Worm (Caenorhabditis elegans) whole organism, young adult: ENCODE results near the gene ZK112.4.

Experiments used
- C06A6.2 ChIP-seq: fragments of 200-800 bp; sonication (Bioruptor generic); conservative IDR thresholded peaks from 2 replicates; pipeline ENCODE4 v1.3.6; 2022; ENCODE audit warnings: missing genetic modification characterization, missing compliant biosample characterization
- F10E7.11 ChIP-seq: sonication (generic microtip); optimal IDR thresholded peaks from 2 replicates; lab custom pipeline; 2017; ENCODE audit warnings: mild to moderate bottlenecking, missing genetic modification characterization, moderate library complexity, missing compliant biosample characterization
- F57A8.1 ChIP-seq: fragments of 200-800 bp; sonication (Bioruptor generic); optimal IDR thresholded peaks from 2 replicates; lab custom pipeline; 2018; ENCODE audit warnings: mild to moderate bottlenecking, missing genetic modification characterization, moderate library complexity, missing compliant biosample characterization
- K11D2.4 ChIP-seq: fragments of 200-800 bp; sonication (Bioruptor generic); IDR thresholded peaks from 2 replicates; pipeline ENCODE4 v1.3.6; 2022; ENCODE audit warnings: missing genetic modification reagents, missing genetic modification characterization, missing compliant biosample characterization
- T26A5.8 ChIP-seq: sonication (generic microtip); optimal IDR thresholded peaks from 2 replicates; lab custom pipeline; 2016; ENCODE audit warnings: missing genetic modification characterization, missing compliant biosample characterization
- Y95B8A.8 ChIP-seq: fragments of 200-800 bp; sonication (Bioruptor generic); IDR thresholded peaks from 2 replicates; pipeline ENCODE4 v1.3.6; 2022; ENCODE audit warnings: missing genetic modification reagents, missing genetic modification characterization, missing compliant biosample characterization
- ZK185.1 ChIP-seq: sonication (generic microtip); optimal IDR thresholded peaks from 2 replicates; lab custom pipeline; 2016; ENCODE audit warnings: mild to moderate bottlenecking, missing genetic modification characterization, missing compliant biosample characterization; ENCODE audit not compliant: poor library complexity, severe bottlenecking
- aptf-2 ChIP-seq: fragments of 200-800 bp; sonication (Bioruptor generic); conservative IDR thresholded peaks from 2 replicates; pipeline ENCODE4 v1.3.6; 2022; ENCODE audit warnings: missing genetic modification reagents, missing genetic modification characterization, missing compliant biosample characterization
- athp-1 ChIP-seq: sonication (generic microtip); optimal IDR thresholded peaks from 2 replicates; lab custom pipeline; 2017; ENCODE audit warnings: mild to moderate bottlenecking, missing genetic modification characterization, missing compliant biosample characterization
- attf-6 ChIP-seq: fragments of 200-800 bp; sonication (Bioruptor generic); IDR thresholded peaks from 2 replicates; pipeline ENCODE4 v1.3.6; 2022; ENCODE audit warnings: missing genetic modification reagents, missing genetic modification characterization, missing compliant biosample characterization
- cebp-1 ChIP-seq, 2 experiments: fragments of 200-800 bp in 1 of 2; sonication (Bioruptor generic) in 1 of 2; sonication (generic microtip) in 1 of 2; IDR thresholded peaks in 1 of 2; optimal IDR thresholded peaks in 1 of 2; 2 replicates each; pipeline versions ENCODE4 v1.3.6 to Lab custom; 2017 to 2022; ENCODE audit warnings: missing compliant biosample characterization in 2 of 2, missing genetic modification characterization in 2 of 2, mild to moderate bottlenecking in 1 of 2, missing genetic modification reagents in 1 of 2, moderate library complexity in 1 of 2
- cebp-2 ChIP-seq: fragments of 200-800 bp; sonication (Bioruptor generic); IDR thresholded peaks from 2 replicates; pipeline ENCODE4 v1.3.6; 2022; ENCODE audit warnings: missing genetic modification characterization, missing compliant biosample characterization
- ceh-100 ChIP-seq: fragments of 200-800 bp; sonication (Bioruptor generic); IDR thresholded peaks from 2 replicates; pipeline ENCODE4 v1.3.6; 2022; ENCODE audit warnings: missing genetic modification reagents, missing genetic modification characterization, missing compliant biosample characterization
- ceh-40 ChIP-seq: fragments of 200-800 bp; sonication (Bioruptor generic); IDR thresholded peaks from 2 replicates; pipeline ENCODE4 v1.3.6; 2022; ENCODE audit warnings: missing genetic modification characterization, missing compliant biosample characterization
- ceh-58 ChIP-seq: fragments of 200-800 bp; sonication (Bioruptor generic); IDR thresholded peaks from 2 replicates; pipeline ENCODE4 v1.3.6; 2022; ENCODE audit warnings: missing genetic modification characterization, missing compliant biosample characterization
- chd-7 ChIP-seq: sonication (generic microtip); optimal IDR thresholded peaks from 2 replicates; lab custom pipeline; 2016; ENCODE audit warnings: mild to moderate bottlenecking, missing genetic modification characterization, moderate library complexity, missing compliant biosample characterization
- dox-1 ChIP-seq: fragments of 200-800 bp; sonication (Bioruptor generic); IDR thresholded peaks from 2 replicates; pipeline ENCODE4 v1.3.6; 2022; ENCODE audit warnings: missing genetic modification reagents, missing genetic modification characterization, missing compliant biosample characterization
- dpff-1 ChIP-seq: sonication (generic microtip); optimal IDR thresholded peaks from 2 replicates; lab custom pipeline; 2017; ENCODE audit warnings: mild to moderate bottlenecking, missing genetic modification characterization, missing compliant biosample characterization
- efl-1 ChIP-seq: fragments of 150-350 bp; optimal IDR thresholded peaks from 2 replicates; lab custom pipeline; 2014; ENCODE audit warnings: missing biosample characterization, missing genetic modification reagents, missing genetic modification characterization
- gei-17 ChIP-seq: fragments of 200-800 bp; sonication (Bioruptor generic); optimal IDR thresholded peaks from 2 replicates; lab custom pipeline; 2018; ENCODE audit warnings: mild to moderate bottlenecking, missing genetic modification characterization, missing compliant biosample characterization
- hsf-1 ChIP-seq: fragments of 200-800 bp; sonication (Bioruptor generic); IDR thresholded peaks from 2 replicates; pipeline ENCODE4 v1.3.6; 2022; ENCODE audit warnings: missing genetic modification reagents, missing genetic modification characterization, missing compliant biosample characterization
- lag-1 ChIP-seq: fragments of 200-800 bp; sonication (Bioruptor generic); IDR thresholded peaks from 2 replicates; pipeline ENCODE4 v1.3.6; 2022; ENCODE audit warnings: missing genetic modification reagents, missing genetic modification characterization, missing compliant biosample characterization
- let-607 ChIP-seq, 2 experiments: fragments of 200-800 bp in 1 of 2; sonication (Bioruptor generic) in 1 of 2; sonication (generic microtip) in 1 of 2; optimal IDR thresholded peaks; 2 replicates each; lab custom pipeline; 2016 to 2018; ENCODE audit warnings: mild to moderate bottlenecking in 2 of 2, missing compliant biosample characterization in 2 of 2, missing genetic modification characterization in 2 of 2, moderate library complexity in 2 of 2, missing genotype in 1 of 2
- lin-26 ChIP-seq: fragments of 200-800 bp; sonication (Bioruptor generic); IDR thresholded peaks from 2 replicates; pipeline ENCODE4 v1.3.6; 2022; ENCODE audit warnings: missing genetic modification reagents, missing genetic modification characterization, missing compliant biosample characterization
- lin-35 ChIP-seq, 3 experiments: fragments of 150-350 bp in 2 of 3; sonication (generic microtip) in 1 of 3; optimal IDR thresholded peaks; 2 replicates each; lab custom pipeline; 2014 to 2018; ENCODE audit warnings: missing biosample characterization in 3 of 3, missing genetic modification characterization in 3 of 3, missing genetic modification reagents in 3 of 3
- madf-6 ChIP-seq: fragments of 200-800 bp; sonication (Bioruptor generic); IDR thresholded peaks from 2 replicates; pipeline ENCODE4 v1.3.6; 2022; ENCODE audit warnings: missing genetic modification reagents, missing genetic modification characterization, missing compliant biosample characterization
- mcd-1 ChIP-seq: fragments of 200-800 bp; sonication (Bioruptor generic); IDR thresholded peaks from 2 replicates; pipeline ENCODE4 v1.3.6; 2022; ENCODE audit warnings: missing genetic modification reagents, missing genetic modification characterization, missing compliant biosample characterization
- nfyb-1 ChIP-seq: fragments of 200-800 bp; sonication (Bioruptor generic); IDR thresholded peaks from 2 replicates; pipeline ENCODE4 v1.3.6; 2022; ENCODE audit warnings: missing genetic modification reagents, missing genetic modification characterization, missing compliant biosample characterization
- nhr-120 ChIP-seq: fragments of 200-800 bp; sonication (Bioruptor generic); IDR thresholded peaks from 2 replicates; pipeline ENCODE4 v1.3.6; 2022; ENCODE audit warnings: missing genetic modification characterization, missing compliant biosample characterization
- pbrm-1 ChIP-seq: fragments of 200-800 bp; sonication (Bioruptor generic); IDR thresholded peaks from 2 replicates; pipeline ENCODE4 v1.3.6; 2022; ENCODE audit warnings: missing genetic modification reagents, missing genetic modification characterization, missing compliant biosample characterization
- repo-1 ChIP-seq: sonication (generic microtip); optimal IDR thresholded peaks from 2 replicates; lab custom pipeline; 2017; ENCODE audit warnings: mild to moderate bottlenecking, missing genetic modification characterization, missing compliant biosample characterization
- snpc-3.4 ChIP-seq: sonication (generic microtip); optimal IDR thresholded peaks from 2 replicates; lab custom pipeline; 2017; ENCODE audit warnings: missing genetic modification characterization, mild to moderate bottlenecking, missing compliant biosample characterization, antibody characterized with exemption, moderate library complexity, missing genotype, missing genetic modification reagents
- somi-1 ChIP-seq: fragments of 200-800 bp; sonication (Bioruptor generic); optimal IDR thresholded peaks from 2 replicates; lab custom pipeline; 2018; ENCODE audit warnings: mild to moderate bottlenecking, missing genetic modification characterization, missing compliant biosample characterization
- unc-130 ChIP-seq: sonication (generic microtip); optimal IDR thresholded peaks from 2 replicates; lab custom pipeline; 2016; ENCODE audit warnings: missing genetic modification reagents, missing genetic modification characterization, missing compliant biosample characterization
- zim-3 ChIP-seq: sonication (generic microtip); optimal IDR thresholded peaks from 2 replicates; lab custom pipeline; 2017; ENCODE audit warnings: mild to moderate bottlenecking, missing genetic modification characterization, moderate library complexity, missing compliant biosample characterization
- ztf-25 ChIP-seq: fragments of 200-800 bp; sonication (Bioruptor generic); IDR thresholded peaks from 2 replicates; pipeline ENCODE4 v1.3.6; 2022; ENCODE audit warnings: missing genetic modification reagents, missing genetic modification characterization, missing compliant biosample characterization
- ztf-26 ChIP-seq: sonication (generic microtip); optimal IDR thresholded peaks from 2 replicates; lab custom pipeline; 2017; ENCODE audit warnings: missing genetic modification characterization, missing compliant biosample characterization

Gene ZK112.4

DNA sequence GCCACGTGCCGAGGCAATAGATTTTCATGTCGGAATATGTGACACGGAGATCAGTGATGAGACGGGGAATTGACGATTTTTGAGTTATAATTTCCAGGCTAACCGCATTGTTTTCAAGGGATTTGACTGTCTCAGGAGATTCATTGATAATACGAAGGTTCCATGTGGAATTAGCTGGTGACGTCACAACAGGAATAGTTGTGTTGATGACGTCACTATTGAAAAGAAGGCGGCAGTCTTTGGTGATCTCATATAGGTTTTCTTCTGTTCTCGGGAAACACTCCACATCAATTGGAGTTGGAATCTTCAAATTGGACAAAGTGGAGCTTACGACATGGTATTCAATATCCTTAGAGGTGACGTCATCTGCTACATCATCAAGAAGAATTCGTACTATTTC, 13.4 kb upstream of the ZK112.4 start:
- TF ChIP-seq C06A6.2 (GFP tag; lab: Robert Waterston, UW) (no peak), let-607 (tag; optimal IDR thresholded peaks at IDR 0.05; lab: Kevin White, UChicago) (no peak)

DNA sequence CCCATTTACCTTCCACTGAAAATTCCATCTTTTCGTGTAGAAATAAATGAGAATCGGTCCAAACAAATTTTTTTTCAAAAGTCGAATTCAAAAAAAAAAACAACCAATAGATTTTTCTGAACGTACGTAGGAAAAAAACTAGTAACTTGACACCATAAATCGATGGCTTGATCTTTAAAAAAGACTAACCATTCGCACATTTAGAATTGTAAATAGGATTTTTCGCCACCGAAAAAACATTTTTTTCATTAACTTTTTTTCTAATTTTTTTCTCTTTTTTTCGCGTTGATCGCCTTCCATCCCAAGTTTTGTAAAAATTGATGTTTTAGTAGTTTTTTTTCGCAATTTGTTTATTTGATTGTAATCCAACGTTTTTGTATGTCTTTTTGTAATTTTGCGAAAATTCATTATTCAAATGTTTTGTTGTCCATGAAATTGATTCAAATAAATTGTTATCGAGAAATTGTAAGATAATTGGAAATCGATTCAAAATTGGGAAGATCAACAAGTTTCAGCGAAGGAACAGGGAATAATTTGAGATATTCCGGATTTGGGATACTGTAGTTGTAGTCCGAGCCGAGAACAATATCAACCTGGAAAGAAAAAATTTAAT, 7.9 kb upstream of the ZK112.4 start:
- TF ChIP-seq unc-130 (GFP tag; lab: Kevin White, UChicago) (no peak), F10E7.11 (tag; lab: Kevin White, UChicago) (peak; percentile 52), let-607 (tag; optimal IDR thresholded peaks at IDR 0.05; lab: Kevin White, UChicago) (peak in 1 of 2 experiments; percentile 26), repo-1 (tag; lab: Kevin White, UChicago) (peak; percentile 11), aptf-2 (GFP tag; lab: Robert Waterston, UW) (0 out of 2 replicates have a peak, but pooled peaks have one; percentile 11), zim-3 (tag; lab: Kevin White, UChicago) (peak; percentile 59), dpff-1 (tag; lab: Kevin White, UChicago) (peak; percentile 74), cebp-1 (GFP tag; IDR thresholded peaks at IDR 0.05; lab: Robert Waterston, UW) (no peak), cebp-1 (tag; optimal IDR thresholded peaks at IDR 0.05; lab: Kevin White, UChicago) (peak; percentile 14), ztf-26 (tag; lab: Kevin White, UChicago) (peak; percentile 8), attf-6 (GFP tag; lab: Robert Waterston, UW) (no peak), gei-17 (GFP tag; lab: Kevin White, UChicago) (no peak), lin-35 (GFP tag; optimal IDR thresholded peaks at IDR 0.05; lab: Kevin White, UChicago) (peak in 1 of 3 experiments; percentile 40), ZK185.1 (tag; lab: Kevin White, UChicago) (peak; percentile 51), chd-7 (tag; lab: Kevin White, UChicago) (peak; percentile 52), ceh-100 (GFP tag; lab: Robert Waterston, UW) (no peak), T26A5.8 (tag; lab: Kevin White, UChicago) (no peak), C06A6.2 (GFP tag; lab: Robert Waterston, UW) (0 out of 2 replicates have a peak, but pooled peaks have one; percentile 49)
- TF ChIP-seq, all 124 proteins: peak for 12

- TF ChIP-seq somi-1 (GFP tag; lab: Kevin White, UChicago) (no peak), madf-6 (GFP tag; lab: Robert Waterston, UW) (no peak), K11D2.4 (peak; percentile 12; the same call in 1 of the 2 replicates), efl-1 (GFP tag; lab: Kevin White, UChicago) (no peak), lag-1 (GFP tag; lab: Robert Waterston, UW) (no peak), lin-26 (GFP tag; lab: Robert Waterston, UW) (0 out of 2 replicates have a peak, but pooled peaks have one; percentile 61), pbrm-1 (GFP tag; lab: Robert Waterston, UW) (0 out of 2 replicates have a peak, but pooled peaks have one; percentile 15), cebp-2 (GFP tag; lab: Robert Waterston, UW) (peak; percentile 55; the same call in 1 of the 2 replicates), snpc-3.4 (tag; lab: Kevin White, UChicago) (peak; percentile 37), ceh-58 (GFP tag; lab: Robert Waterston, UW) (0 out of 2 replicates have a peak, but pooled peaks have one; percentile 45), cebp-1 (GFP tag; IDR thresholded peaks at IDR 0.05; lab: Robert Waterston, UW) (no peak), cebp-1 (tag; optimal IDR thresholded peaks at IDR 0.05; lab: Kevin White, UChicago) (peak; percentile 21), ztf-25 (GFP tag; lab: Robert Waterston, UW) (0 out of 2 replicates have a peak, but pooled peaks have one; percentile 8), F10E7.11 (tag; lab: Kevin White, UChicago) (no peak), dox-1 (GFP tag; lab: Robert Waterston, UW) (peak; percentile 71; the same call in 1 of the 2 replicates), Y95B8A.8 (GFP tag; lab: Robert Waterston, UW) (0 out of 2 replicates have a peak, but pooled peaks have one; percentile 21), C06A6.2 (GFP tag; lab: Robert Waterston, UW) (peak; percentile 36; the same call in 1 of the 2 replicates), athp-1 (tag; lab: Kevin White, UChicago) (peak; percentile 66), zim-3 (tag; lab: Kevin White, UChicago) (no peak), repo-1 (tag; lab: Kevin White, UChicago) (no peak), F57A8.1 (GFP tag; lab: Kevin White, UChicago) (no peak), lin-35 (GFP tag; optimal IDR thresholded peaks at IDR 0.05; lab: Kevin White, UChicago) (peak in 1 of 3 experiments; percentile 65), hsf-1 (GFP tag; lab: Robert Waterston, UW) (0 out of 2 replicates have a peak, but pooled peaks have one; percentile 27), mcd-1 (GFP tag; lab: Robert Waterston, UW) (peak; percentile 25; the same call in 1 of the 2 replicates), nfyb-1 (GFP tag; lab: Robert Waterston, UW) (0 out of 2 replicates have a peak, but pooled peaks have one; percentile 45), ceh-40 (GFP tag; lab: Robert Waterston, UW) (no peak), nhr-120 (GFP tag; lab: Robert Waterston, UW) (no peak), let-607 (tag; optimal IDR thresholded peaks at IDR 0.05; lab: Kevin White, UChicago) (peak in 1 of 2 experiments; percentile 12)
These were observed 7.0 kb upstream of the ZK112.4 start for ce11 chrIII:7736806-7737205.
